Fruit fly (Drosophila melanogaster): ENCODE data around the gene CG3777.

Gene CG3777

DNA sequence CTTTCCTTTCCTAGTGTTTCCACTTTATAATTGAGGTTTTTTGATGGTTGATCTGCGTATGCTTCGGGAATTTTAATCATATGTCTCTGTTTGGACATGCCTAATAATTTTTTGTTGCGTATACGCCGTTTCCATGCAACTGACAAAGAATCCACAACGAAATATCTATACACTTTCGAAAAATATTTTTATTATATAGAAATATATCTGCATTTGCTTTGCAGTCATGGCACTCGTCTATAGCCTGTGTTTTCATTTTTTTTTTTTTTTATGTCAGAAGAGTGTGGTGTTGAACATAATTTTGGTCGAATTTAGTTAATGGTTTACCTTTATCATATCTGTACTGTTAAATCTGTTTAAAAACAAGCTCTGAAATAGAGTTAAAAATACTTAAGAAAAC, 16.7 kb upstream of the CG3777 start (continued):
- TF ChIP-seq fkh (GFP tag; optimal IDR thresholded peaks at IDR 0.05) (no peak), CG1621 (tag; optimal IDR thresholded peaks at IDR 0.05) (no peak), salr (GFP tag; optimal IDR thresholded peaks at IDR 0.05) (no peak)

DNA sequence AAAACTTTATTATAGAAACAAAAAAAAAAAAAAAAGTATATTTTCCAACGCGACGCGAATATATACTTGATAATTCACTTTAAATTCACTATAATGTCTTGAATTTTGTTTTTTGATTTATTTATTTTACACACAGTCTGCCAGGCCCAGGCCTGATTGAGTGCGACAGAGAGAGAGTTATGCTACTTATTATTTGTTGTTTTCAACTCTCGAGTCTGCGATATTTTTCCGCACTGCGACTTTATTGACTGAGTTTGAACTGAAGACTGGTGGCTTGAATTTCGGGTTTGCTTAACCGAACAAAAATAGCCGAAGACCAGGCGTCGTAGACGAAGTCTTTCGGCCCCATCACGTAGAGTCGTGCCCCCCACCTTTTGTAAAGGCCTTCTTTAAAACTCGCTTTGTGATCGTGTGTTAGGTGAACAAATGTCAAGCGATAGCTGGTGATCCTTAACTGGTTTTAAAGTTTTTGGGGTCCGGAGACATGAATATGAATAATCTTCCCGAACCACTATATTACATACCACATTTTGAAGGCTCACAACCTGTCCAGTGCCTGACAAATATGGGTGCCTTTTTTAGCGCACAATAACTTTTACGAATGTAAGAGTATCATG, 15.7 kb upstream of the CG3777 start, which contains the start of gene CG13377:
CG13377 (minus strand) TSS at position 272 of the 617 bp plus-strand sequence.
- TF ChIP-seq fkh (GFP tag; optimal IDR thresholded peaks at IDR 0.05) (no peak), CG1621 (tag; optimal IDR thresholded peaks at IDR 0.05) (no peak), vri (GFP tag; optimal IDR thresholded peaks at IDR 0.05) (peak; percentile 47), Smox (GFP tag; optimal IDR thresholded peaks at IDR 0.05) (peak; percentile 37), svp (GFP tag) (peak; percentile 73), dac (GFP tag; optimal IDR thresholded peaks at IDR 0.05) (no peak), Sox102F (GFP tag; optimal IDR thresholded peaks at IDR 0.05) (peak; percentile 48), fd85E (GFP tag; optimal IDR thresholded peaks at IDR 0.05) (peak; percentile 26), fd59A (GFP tag; optimal IDR thresholded peaks at IDR 0.05) (no peak), CG7368 (GFP tag; optimal IDR thresholded peaks at IDR 0.05) (no peak), cyc (GFP tag; optimal IDR thresholded peaks at IDR 0.05) (peak; percentile 29), ss (GFP tag; optimal IDR thresholded peaks at IDR 0.05) (peak in 1 of 2 experiments; percentile 17), acj6 (GFP tag; optimal IDR thresholded peaks at IDR 0.05) (peak; percentile 13), CG31627 (GFP tag; optimal IDR thresholded peaks at IDR 0.05) (peak; percentile 23), CG8319 (GFP tag; optimal IDR thresholded peaks at IDR 0.05) (no peak), net (GFP tag; optimal IDR thresholded peaks at IDR 0.05) (peak; percentile 23), CG6854 (GFP tag; optimal IDR thresholded peaks at IDR 0.05) (no peak), Hr38 (GFP tag; optimal IDR thresholded peaks at IDR 0.05) (no peak), Ets96B (tag; optimal IDR thresholded peaks at IDR 0.05) (peak; percentile 24), CG3032 (tag; optimal IDR thresholded peaks at IDR 0.05) (peak; percentile 25), CG10669 (GFP tag; optimal IDR thresholded peaks at IDR 0.05) (no peak), esn (GFP tag; optimal IDR thresholded peaks at IDR 0.05) (peak; percentile 58), Gug (GFP tag; IDR thresholded peaks at IDR 0.05) (0 out of 2 replicates have a peak, but pooled peaks have one; percentile 40), Eip75B (GFP tag; optimal IDR thresholded peaks at IDR 0.05) (peak; percentile 27), spab (GFP tag; optimal IDR thresholded peaks at IDR 0.05) (no peak), dsx (GFP tag; optimal IDR thresholded peaks at IDR 0.05; ENCODE audit: poor library complexity, severe bottlenecking) (peak; percentile 11), CG11294 (GFP tag; IDR thresholded peaks at IDR 0.05) (no peak), Lpt (GFP tag; optimal IDR thresholded peaks at IDR 0.05) (peak; percentile 23), CG6276 (GFP tag; optimal IDR thresholded peaks at IDR 0.05) (no peak), Eip93F (GFP tag; optimal IDR thresholded peaks at IDR 0.05) (no peak), Hr39 (GFP tag; optimal IDR thresholded peaks at IDR 0.05) (peak; percentile 12), CG34406 (GFP tag; optimal IDR thresholded peaks at IDR 0.05) (no peak), Hr4 (GFP tag; optimal IDR thresholded peaks at IDR 0.05) (peak; percentile 32), CG8632 (GFP tag; optimal IDR thresholded peaks at IDR 0.05) (peak; percentile 12), CG6792 (GFP tag; optimal IDR thresholded peaks at IDR 0.05) (no peak), CG4318 (GFP tag; optimal IDR thresholded peaks at IDR 0.05) (peak; percentile 4), achi (GFP tag; optimal IDR thresholded peaks at IDR 0.05) (peak; percentile 51), CG6163 (GFP tag; IDR thresholded peaks at IDR 0.05) (peak; percentile 44; the same call in 2 of the 3 replicates), CG16779 (tag; optimal IDR thresholded peaks at IDR 0.05) (no peak), eg (GFP tag; IDR thresholded peaks at IDR 0.05) (peak; percentile 64; the same call in 2 of the 3 replicates), CG11902 (GFP tag; optimal IDR thresholded peaks at IDR 0.05) (no peak), CG15336 (GFP tag; IDR thresholded peaks at IDR 0.05) (peak; percentile 37), CG6808 (GFP tag; optimal IDR thresholded peaks at IDR 0.05) (peak; percentile 19), salr (GFP tag; optimal IDR thresholded peaks at IDR 0.05) (no peak), Sox14 (GFP tag; optimal IDR thresholded peaks at IDR 0.05) (peak; percentile 20), Ets21C (GFP tag; optimal IDR thresholded peaks at IDR 0.05) (no peak), CG8119 (GFP tag; IDR thresholded peaks at IDR 0.05) (peak; percentile 64; the same call in 2 of the 3 replicates), pdm3 (GFP tag; optimal IDR thresholded peaks at IDR 0.05) (peak; percentile 33), CG9139 (GFP tag; optimal IDR thresholded peaks at IDR 0.05) (no peak)
